Worm (Caenorhabditis elegans): Measurements from ENCODE around the gene mrt-2.

- TF ChIP-seq ama-1 (optimal IDR thresholded peaks at IDR 0.05) (no peak), ama-1 (GFP tag; optimal IDR thresholded peaks at IDR 0.05) (no peak), B0019.2 (GFP tag; conservative IDR thresholded peaks at IDR 0.05) (no peak), ceh-100 (GFP tag; IDR thresholded peaks at IDR 0.05) (no peak)
Measured at ce11 chrIII:11719400-11719875, 27.1 kb upstream of the mrt-2 start, which contains the start of the genes elb-1 and Y41C4A.11.

Measured in whole organism, young adult.